Worm (Caenorhabditis elegans) whole organism, young adult: ENCODE results near the gene srw-98.

Source experiments
- F10E7.11 ChIP-seq: sonication (generic microtip); optimal IDR thresholded peaks from 2 replicates; lab custom pipeline; 2017; ENCODE audit warnings: mild to moderate bottlenecking, missing genetic modification characterization, moderate library complexity, missing compliant biosample characterization
- F22D6.2 ChIP-seq: sonication (generic microtip); optimal IDR thresholded peaks from 2 replicates; lab custom pipeline; 2016; ENCODE audit warnings: mild to moderate bottlenecking, missing genetic modification characterization, missing compliant biosample characterization
- F39B2.1 ChIP-seq: fragments of 200-800 bp; sonication (Bioruptor generic); IDR thresholded peaks from 2 replicates; pipeline ENCODE4 v1.3.6; 2022; ENCODE audit warnings: missing genetic modification reagents, missing genetic modification characterization, missing compliant biosample characterization
- F49E8.2 ChIP-seq: sonication (generic microtip); optimal IDR thresholded peaks from 3 replicates; lab custom pipeline; 2017; ENCODE audit warnings: missing genetic modification characterization, mild to moderate bottlenecking, missing compliant biosample characterization, antibody characterized with exemption, moderate library complexity; ENCODE audit not compliant: insufficient read depth
- K11D2.4 ChIP-seq: fragments of 200-800 bp; sonication (Bioruptor generic); IDR thresholded peaks from 2 replicates; pipeline ENCODE4 v1.3.6; 2022; ENCODE audit warnings: missing genetic modification reagents, missing genetic modification characterization, missing compliant biosample characterization
- Y53G8AR.9 ChIP-seq: fragments of 200-800 bp; sonication (Bioruptor generic); conservative IDR thresholded peaks from 2 replicates; pipeline ENCODE4 v1.3.6; 2022; ENCODE audit warnings: missing genetic modification reagents, missing genetic modification characterization, missing compliant biosample characterization
- Y56A3A.18 ChIP-seq: fragments of 200-800 bp; sonication (Bioruptor generic); IDR thresholded peaks from 2 replicates; pipeline ENCODE4 v1.3.6; 2022; ENCODE audit warnings: missing genetic modification reagents, missing genetic modification characterization, missing compliant biosample characterization
- ZK185.1 ChIP-seq: sonication (generic microtip); optimal IDR thresholded peaks from 2 replicates; lab custom pipeline; 2016; ENCODE audit warnings: mild to moderate bottlenecking, missing genetic modification characterization, missing compliant biosample characterization; ENCODE audit not compliant: poor library complexity, severe bottlenecking
- akir-1 ChIP-seq: fragments of 200-800 bp; sonication (Bioruptor generic); optimal IDR thresholded peaks from 2 replicates; lab custom pipeline; 2018; ENCODE audit warnings: mild to moderate bottlenecking, missing genetic modification characterization, moderate library complexity, missing compliant biosample characterization
- attf-5 ChIP-seq: fragments of 200-800 bp; sonication (Bioruptor generic); optimal IDR thresholded peaks from 2 replicates; lab custom pipeline; 2018; ENCODE audit warnings: mild to moderate bottlenecking, missing genetic modification characterization, missing compliant biosample characterization
- attf-6 ChIP-seq: fragments of 200-800 bp; sonication (Bioruptor generic); IDR thresholded peaks from 2 replicates; pipeline ENCODE4 v1.3.6; 2022; ENCODE audit warnings: missing genetic modification reagents, missing genetic modification characterization, missing compliant biosample characterization
- bed-2 ChIP-seq: fragments of 200-800 bp; sonication (Bioruptor generic); IDR thresholded peaks from 2 replicates; pipeline ENCODE4 v1.3.6; 2022; ENCODE audit warnings: missing genetic modification reagents, missing genetic modification characterization, missing compliant biosample characterization
- ccch-3 ChIP-seq: fragments of 200-800 bp; sonication (Bioruptor generic); optimal IDR thresholded peaks from 2 replicates; lab custom pipeline; 2018; ENCODE audit warnings: mild to moderate bottlenecking, missing genetic modification characterization, missing compliant biosample characterization
- cebp-2 ChIP-seq: fragments of 200-800 bp; sonication (Bioruptor generic); IDR thresholded peaks from 2 replicates; pipeline ENCODE4 v1.3.6; 2022; ENCODE audit warnings: missing genetic modification characterization, missing compliant biosample characterization
- ceh-100 ChIP-seq: fragments of 200-800 bp; sonication (Bioruptor generic); IDR thresholded peaks from 2 replicates; pipeline ENCODE4 v1.3.6; 2022; ENCODE audit warnings: missing genetic modification reagents, missing genetic modification characterization, missing compliant biosample characterization
- ceh-40 ChIP-seq: fragments of 200-800 bp; sonication (Bioruptor generic); IDR thresholded peaks from 2 replicates; pipeline ENCODE4 v1.3.6; 2022; ENCODE audit warnings: missing genetic modification characterization, missing compliant biosample characterization
- chd-7 ChIP-seq: sonication (generic microtip); optimal IDR thresholded peaks from 2 replicates; lab custom pipeline; 2016; ENCODE audit warnings: mild to moderate bottlenecking, missing genetic modification characterization, moderate library complexity, missing compliant biosample characterization
- ets-4 ChIP-seq: fragments of 200-800 bp; sonication (Bioruptor generic); optimal IDR thresholded peaks from 2 replicates; lab custom pipeline; 2018; ENCODE audit warnings: mild to moderate bottlenecking, missing genetic modification characterization, missing compliant biosample characterization
- gei-17 ChIP-seq: fragments of 200-800 bp; sonication (Bioruptor generic); optimal IDR thresholded peaks from 2 replicates; lab custom pipeline; 2018; ENCODE audit warnings: mild to moderate bottlenecking, missing genetic modification characterization, missing compliant biosample characterization
- hlh-12 ChIP-seq: sonication (generic microtip); optimal IDR thresholded peaks from 2 replicates; lab custom pipeline; 2016; ENCODE audit warnings: missing genetic modification characterization, missing compliant biosample characterization
- hmg-20 ChIP-seq: fragments of 200-800 bp; sonication (Bioruptor generic); IDR thresholded peaks from 2 replicates; pipeline ENCODE4 v1.3.6; 2022; ENCODE audit warnings: missing genetic modification reagents, missing genetic modification characterization, missing compliant biosample characterization
- hrde-1 ChIP-seq: sonication (generic microtip); optimal IDR thresholded peaks from 2 replicates; lab custom pipeline; 2016; ENCODE audit warnings: missing genetic modification characterization, mild to moderate bottlenecking, missing compliant biosample characterization, moderate library complexity, missing genotype, missing genetic modification reagents, borderline replicate concordance
- hsf-1 ChIP-seq: fragments of 200-800 bp; sonication (Bioruptor generic); IDR thresholded peaks from 2 replicates; pipeline ENCODE4 v1.3.6; 2022; ENCODE audit warnings: missing genetic modification reagents, missing genetic modification characterization, missing compliant biosample characterization
- lin-54 ChIP-seq: fragments of 200-800 bp; sonication (Bioruptor generic); optimal IDR thresholded peaks from 2 replicates; lab custom pipeline; 2018; ENCODE audit warnings: mild to moderate bottlenecking, missing genetic modification characterization, missing compliant biosample characterization
- madf-10 ChIP-seq: sonication (generic microtip); optimal IDR thresholded peaks from 2 replicates; lab custom pipeline; 2016; ENCODE audit warnings: mild to moderate bottlenecking, missing genetic modification characterization, missing compliant biosample characterization
- madf-6 ChIP-seq: fragments of 200-800 bp; sonication (Bioruptor generic); IDR thresholded peaks from 2 replicates; pipeline ENCODE4 v1.3.6; 2022; ENCODE audit warnings: missing genetic modification reagents, missing genetic modification characterization, missing compliant biosample characterization
- mcd-1 ChIP-seq: fragments of 200-800 bp; sonication (Bioruptor generic); IDR thresholded peaks from 2 replicates; pipeline ENCODE4 v1.3.6; 2022; ENCODE audit warnings: missing genetic modification reagents, missing genetic modification characterization, missing compliant biosample characterization
- mes-4 ChIP-seq: sonication (generic microtip); optimal IDR thresholded peaks from 2 replicates; lab custom pipeline; 2016; ENCODE audit warnings: missing genotype, missing genetic modification characterization, missing compliant biosample characterization
- mxl-1 ChIP-seq: sonication (generic microtip); optimal IDR thresholded peaks from 2 replicates; lab custom pipeline; 2016; ENCODE audit warnings: missing genetic modification characterization, missing compliant biosample characterization
- nfya-1 ChIP-seq: sonication (generic microtip); optimal IDR thresholded peaks from 2 replicates; lab custom pipeline; 2017; ENCODE audit warnings: antibody characterized with exemption, missing compliant biosample characterization, missing genetic modification characterization, borderline replicate concordance; ENCODE audit not compliant: insufficient read depth
- nfya-2 ChIP-seq: fragments of 200-800 bp; sonication (Bioruptor generic); IDR thresholded peaks from 2 replicates; pipeline ENCODE4 v1.3.6; 2022; ENCODE audit warnings: missing genetic modification reagents, missing genetic modification characterization, missing compliant biosample characterization
- nhr-120 ChIP-seq: fragments of 200-800 bp; sonication (Bioruptor generic); IDR thresholded peaks from 2 replicates; pipeline ENCODE4 v1.3.6; 2022; ENCODE audit warnings: missing genetic modification characterization, missing compliant biosample characterization
- nhr-179 ChIP-seq: sonication (generic microtip); optimal IDR thresholded peaks from 2 replicates; lab custom pipeline; 2016; ENCODE audit warnings: mild to moderate bottlenecking, missing genetic modification characterization, missing compliant biosample characterization
- nhr-27 ChIP-seq: fragments of 200-800 bp; sonication (Bioruptor generic); optimal IDR thresholded peaks from 2 replicates; lab custom pipeline; 2018; ENCODE audit warnings: mild to moderate bottlenecking, missing genetic modification characterization, moderate library complexity, missing compliant biosample characterization
- nhr-90 ChIP-seq: sonication (generic microtip); optimal IDR thresholded peaks from 2 replicates; lab custom pipeline; 2016; ENCODE audit warnings: missing genotype, mild to moderate bottlenecking, missing genetic modification characterization, missing compliant biosample characterization
- rec-8 ChIP-seq, 2 experiments: sonication (generic microtip); optimal IDR thresholded peaks; 2 replicates each; lab custom pipeline; 2016; ENCODE audit warnings: mild to moderate bottlenecking in 2 of 2, missing genetic modification characterization in 2 of 2, missing genetic modification reagents in 2 of 2, missing genotype in 2 of 2, missing biosample characterization in 1 of 2, missing compliant biosample characterization in 1 of 2, moderate library complexity in 1 of 2
- rpc-1 ChIP-seq, 2 experiments: fragments of 150-350 bp in 1 of 2; sonication (generic microtip) in 1 of 2; optimal IDR thresholded peaks; 2 replicates each; lab custom pipeline; 2014 to 2018; ENCODE audit warnings: missing biosample characterization in 1 of 2, missing genetic modification characterization in 1 of 2, missing genetic modification reagents in 1 of 2, missing genotype in 1 of 2
- sea-2 ChIP-seq: fragments of 200-800 bp; sonication (Bioruptor generic); IDR thresholded peaks from 2 replicates; pipeline ENCODE4 v1.3.6; 2022; ENCODE audit warnings: missing genetic modification characterization, missing compliant biosample characterization
- snpc-1.3 ChIP-seq: sonication (generic microtip); optimal IDR thresholded peaks from 2 replicates; lab custom pipeline; 2017; ENCODE audit warnings: missing genetic modification characterization, mild to moderate bottlenecking, missing compliant biosample characterization, antibody characterized with exemption, moderate library complexity, missing genotype, missing genetic modification reagents; ENCODE audit not compliant: insufficient read depth
- tbp1 ChIP-seq: fragments of 200-800 bp; sonication (Bioruptor generic); optimal IDR thresholded peaks from 2 replicates; lab custom pipeline; 2018; ENCODE audit warnings: mild to moderate bottlenecking, missing genetic modification characterization, missing compliant biosample characterization
- tbx-9 ChIP-seq: sonication (generic microtip); optimal IDR thresholded peaks from 2 replicates; lab custom pipeline; 2016; ENCODE audit warnings: borderline replicate concordance, missing genetic modification characterization, inconsistent platforms, missing compliant biosample characterization
- unc-130 ChIP-seq: sonication (generic microtip); optimal IDR thresholded peaks from 2 replicates; lab custom pipeline; 2016; ENCODE audit warnings: missing genetic modification reagents, missing genetic modification characterization, missing compliant biosample characterization
- xnd-1 ChIP-seq: sonication (generic microtip); optimal IDR thresholded peaks from 2 replicates; lab custom pipeline; 2016; ENCODE audit warnings: missing genotype, missing genetic modification reagents, missing genetic modification characterization, missing compliant biosample characterization
- ztf-22 ChIP-seq: fragments of 200-800 bp; sonication (Bioruptor generic); optimal IDR thresholded peaks from 2 replicates; lab custom pipeline; 2018; ENCODE audit warnings: mild to moderate bottlenecking, missing genetic modification characterization, moderate library complexity, missing compliant biosample characterization
- ztf-28 ChIP-seq: fragments of 200-800 bp; sonication (Bioruptor generic); IDR thresholded peaks from 2 replicates; pipeline ENCODE4 v1.3.6; 2022; ENCODE audit warnings: missing genetic modification reagents, missing genetic modification characterization, missing compliant biosample characterization
- ztf-3 ChIP-seq: fragments of 200-800 bp; sonication (Bioruptor generic); optimal IDR thresholded peaks from 2 replicates; lab custom pipeline; 2018; ENCODE audit warnings: mild to moderate bottlenecking, missing genetic modification characterization, missing compliant biosample characterization

The srw-98 gene

DNA sequence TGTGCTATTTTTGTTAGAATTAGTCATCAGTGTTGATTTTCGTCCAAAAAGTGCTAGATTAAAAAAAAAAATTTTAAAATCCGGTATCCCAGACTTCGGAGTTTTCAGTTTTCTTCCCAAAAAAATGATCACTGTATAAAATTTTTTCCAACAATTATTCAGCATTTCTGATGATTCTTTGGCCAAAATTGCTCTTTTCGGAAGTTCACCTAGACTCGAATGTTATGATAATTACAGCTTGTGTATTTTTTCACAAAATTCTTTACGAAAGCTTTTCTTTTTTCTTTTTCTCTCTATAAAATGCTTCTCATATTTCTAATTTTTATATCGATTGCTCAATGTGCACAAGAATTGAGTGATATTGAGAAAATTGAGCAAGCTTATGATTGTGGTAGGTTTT, 46.4 kb downstream of the srw-98 start, which contains the start of gene irld-17:
Gene irld-17 (plus strand): TSS at position 301 of the 400 bp plus-strand sequence.
- TF ChIP-seq akir-1 (GFP tag; lab: Kevin White, UChicago): no peak
- TF ChIP-seq ztf-3 (GFP tag; lab: Kevin White, UChicago): no peak
- TF ChIP-seq cebp-2 (GFP tag; lab: Robert Waterston, UW): no peak
- no peak for TF ChIP-seq nhr-90 (tag; lab: Kevin White, UChicago)
- no peak for TF ChIP-seq ztf-22 (GFP tag; lab: Kevin White, UChicago)
- no peak for TF ChIP-seq rec-8 (tag; optimal IDR thresholded peaks at IDR 0.05; lab: Kevin White, UChicago)
- no peak for TF ChIP-seq ztf-28 (GFP tag; lab: Robert Waterston, UW)
- no peak for TF ChIP-seq Y56A3A.18
- TF ChIP-seq rpc-1 (optimal IDR thresholded peaks at IDR 0.05; lab: Kevin White, UChicago): no peak
- no peak for TF ChIP-seq rpc-1 (tag; optimal IDR thresholded peaks at IDR 0.05; lab: Kevin White, UChicago)
- no peak for TF ChIP-seq F39B2.1 (GFP tag; lab: Robert Waterston, UW)
- no peak for TF ChIP-seq tbx-9 (tag; lab: Kevin White, UChicago)
- TF ChIP-seq hsf-1 (GFP tag; lab: Robert Waterston, UW): no peak
- TF ChIP-seq F22D6.2 (tag; lab: Kevin White, UChicago): no peak
- no peak for TF ChIP-seq snpc-1.3 (tag; lab: Kevin White, UChicago)
- TF ChIP-seq bed-2: no peak
- TF ChIP-seq ZK185.1 (tag; lab: Kevin White, UChicago): no peak

DNA sequence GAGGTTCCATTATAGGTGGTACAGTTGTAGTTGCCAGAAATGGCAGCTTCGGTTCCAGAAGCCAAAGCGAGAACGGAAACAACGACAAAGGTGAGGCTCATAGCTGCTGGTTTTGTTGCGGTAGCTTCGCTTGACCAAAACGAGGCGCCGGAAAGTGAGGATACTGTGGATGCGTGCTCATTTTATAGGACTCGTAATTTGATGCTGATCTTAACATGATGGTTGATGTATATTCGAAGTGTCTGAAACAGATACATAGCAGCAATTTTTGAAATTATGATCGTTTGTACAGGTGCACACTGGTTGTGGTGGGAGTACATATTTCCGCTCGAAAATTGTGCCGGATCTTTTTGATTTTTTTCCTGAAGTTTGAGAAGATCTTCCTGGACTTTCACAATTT, 47.0 kb downstream of the srw-98 start, which contains the start of gene Y46H3D.8:
Gene Y46H3D.8 (minus strand): TSS at position 101 of the 400 bp plus-strand sequence.
- no peak for TF ChIP-seq ztf-28 (GFP tag; lab: Robert Waterston, UW)
- no peak for TF ChIP-seq attf-6 (GFP tag; lab: Robert Waterston, UW)
- no peak for TF ChIP-seq hrde-1
- TF ChIP-seq lin-54 (GFP tag; lab: Kevin White, UChicago): no peak
- no peak for TF ChIP-seq hlh-12
- no peak for TF ChIP-seq nhr-27
- no peak for TF ChIP-seq ccch-3 (GFP tag; lab: Kevin White, UChicago)
- no peak for TF ChIP-seq unc-130 (GFP tag; lab: Kevin White, UChicago)
- TF ChIP-seq ceh-40 (GFP tag; lab: Robert Waterston, UW): no peak
- TF ChIP-seq nhr-120 (GFP tag; lab: Robert Waterston, UW): no peak
- TF ChIP-seq xnd-1: no peak
- no peak for TF ChIP-seq hmg-20 (GFP tag; lab: Robert Waterston, UW)
- no peak for TF ChIP-seq cebp-2 (GFP tag; lab: Robert Waterston, UW)
- no peak for TF ChIP-seq attf-5 (GFP tag; lab: Kevin White, UChicago)
- TF ChIP-seq nhr-179 (tag; lab: Kevin White, UChicago): no peak
- TF ChIP-seq Y53G8AR.9 (GFP tag; lab: Robert Waterston, UW): no peak
- no peak for TF ChIP-seq F49E8.2
- TF ChIP-seq F10E7.11 (tag; lab: Kevin White, UChicago): no peak

DNA sequence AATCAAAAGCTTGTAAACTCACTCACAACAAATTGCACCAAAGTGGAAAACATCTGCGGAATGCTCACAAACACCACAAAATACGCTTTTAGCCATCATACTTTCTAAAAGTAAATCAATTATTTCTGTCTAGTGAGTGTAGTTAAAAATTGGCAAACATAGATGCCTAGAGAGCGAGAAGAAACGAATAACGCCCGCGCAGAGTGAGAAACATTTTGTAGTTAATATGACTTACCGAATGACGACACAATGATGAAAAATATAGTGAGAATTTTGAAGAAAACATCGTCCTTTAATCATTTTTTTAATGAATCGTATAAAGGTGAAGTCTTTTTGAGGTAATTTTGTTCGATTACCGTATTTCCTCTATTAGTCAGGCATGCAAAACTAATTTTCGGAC, 48.8 kb downstream of the srw-98 start, which contains the start of gene nhr-238:
Gene nhr-238 (minus strand): TSS at position 104 of the 400 bp plus-strand sequence.
- TF ChIP-seq ceh-100 (GFP tag; lab: Robert Waterston, UW) (no peak), madf-10 (tag; lab: Kevin White, UChicago) (no peak), chd-7 (tag; lab: Kevin White, UChicago) (no peak), ets-4 (GFP tag; lab: Kevin White, UChicago) (no peak), mes-4 (no peak), K11D2.4 (GFP tag; lab: Robert Waterston, UW) (no peak), gei-17 (GFP tag; lab: Kevin White, UChicago) (no peak), madf-6 (GFP tag; lab: Robert Waterston, UW) (no peak), tbp1 (no peak), mxl-1 (no peak), F39B2.1 (GFP tag; lab: Robert Waterston, UW) (no peak), F10E7.11 (tag; lab: Kevin White, UChicago) (no peak), nfya-2 (GFP tag; lab: Robert Waterston, UW) (no peak), nfya-1 (tag; lab: Kevin White, UChicago) (no peak), ccch-3 (GFP tag; lab: Kevin White, UChicago) (no peak), Y53G8AR.9 (GFP tag; lab: Robert Waterston, UW) (no peak), mcd-1 (GFP tag; lab: Robert Waterston, UW) (no peak), sea-2 (GFP tag; lab: Robert Waterston, UW) (no peak)
